Worm (Caenorhabditis elegans) whole organism, mixed stage, embryonic: Measurements from ENCODE around the gene unc-97.

Experiments
- blmp-1 ChIP-seq: fragments of 150-350 bp; optimal IDR thresholded peaks from 2 replicates; lab custom pipeline; 2014; ENCODE audit warnings: missing biosample characterization, missing genetic modification characterization
- elt-1 ChIP-seq: sonication (generic microtip); optimal IDR thresholded peaks from 2 replicates; lab custom pipeline; 2017; ENCODE audit warnings: missing genetic modification characterization, mild to moderate bottlenecking, missing compliant biosample characterization, antibody characterized with exemption, moderate library complexity, borderline replicate concordance; ENCODE audit not compliant: insufficient read depth
- mab-5 ChIP-seq: fragments of 150-350 bp; optimal IDR thresholded peaks from 2 replicates; lab custom pipeline; 2014; ENCODE audit warnings: missing biosample characterization, missing genetic modification characterization
- nhr-237 ChIP-seq: fragments of 150-350 bp; optimal IDR thresholded peaks from 2 replicates; lab custom pipeline; 2014; ENCODE audit warnings: missing biosample characterization, missing genetic modification characterization
- unc-62 ChIP-seq: fragments of 150-350 bp; optimal IDR thresholded peaks from 2 replicates; lab custom pipeline; 2014; ENCODE audit warnings: missing biosample characterization, missing genetic modification reagents, missing genetic modification characterization
- zip-8 ChIP-seq: fragments of 150-350 bp; optimal IDR thresholded peaks from 2 replicates; lab custom pipeline; 2014; ENCODE audit warnings: missing biosample characterization, missing genetic modification characterization

- no peak for TF ChIP-seq blmp-1 (tag; lab: Kevin White, UChicago)
- no peak for TF ChIP-seq elt-1 (tag; lab: Kevin White, UChicago)
- no peak for TF ChIP-seq nhr-237 (tag; lab: Kevin White, UChicago)
- no peak for TF ChIP-seq zip-8 (tag; lab: Kevin White, UChicago)
- TF ChIP-seq mab-5 = no peak
- TF ChIP-seq unc-62 = no peak
Observed at ce11 chrX:5552652-5553051, 40.3 kb upstream of the unc-97 start, which contains the start of gene ifta-1.
